Fruit fly (Drosophila melanogaster): ENCODE data around the gene Smn.

Gene Smn

DNA sequence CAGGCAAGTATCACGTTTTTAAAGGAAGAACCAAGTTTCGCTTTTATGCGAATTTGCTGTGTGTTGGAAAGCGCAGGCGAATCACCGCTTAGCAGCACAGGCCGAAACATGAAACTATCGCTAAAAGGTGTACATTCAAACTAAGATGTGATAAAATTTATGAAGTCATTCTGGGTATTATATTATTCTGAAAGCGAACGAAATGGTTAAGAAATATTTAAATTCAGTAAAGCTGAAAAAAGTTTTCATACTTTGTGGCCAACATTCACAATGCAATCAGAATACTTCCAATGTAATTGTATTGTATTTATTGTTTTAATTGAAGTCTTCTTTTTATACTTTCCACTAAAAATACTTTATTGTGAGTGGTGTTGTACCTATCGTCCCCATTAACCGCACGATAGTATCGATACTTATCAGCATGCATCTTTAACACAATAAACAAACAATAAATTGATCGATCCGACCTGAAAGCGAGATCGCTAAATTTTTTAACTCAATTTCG is at the start of gene Smn:
Smn (minus strand) TSS at position 347 of the 505 bp plus-strand sequence.
- no peak for TF ChIP-seq CG9139 (GFP tag; optimal IDR thresholded peaks at IDR 0.05)
- no peak for TF ChIP-seq Gug (GFP tag; IDR thresholded peaks at IDR 0.05)
- TF ChIP-seq CG8319 (GFP tag; optimal IDR thresholded peaks at IDR 0.05), result peak; percentile 38
- TF ChIP-seq Met (GFP tag; optimal IDR thresholded peaks at IDR 0.05), result peak; percentile 69
- peak; percentile 72 for TF ChIP-seq pdm3 (GFP tag; optimal IDR thresholded peaks at IDR 0.05)
- TF ChIP-seq dsx (GFP tag; optimal IDR thresholded peaks at IDR 0.05; ENCODE audit: poor library complexity, severe bottlenecking), result no peak
- TF ChIP-seq Sox15 (GFP tag; optimal IDR thresholded peaks at IDR 0.05), result peak; percentile 33
- peak in 1 of 2 experiments; percentile 53 for TF ChIP-seq salr (GFP tag; optimal IDR thresholded peaks at IDR 0.05)
- TF ChIP-seq Hr4 (GFP tag; optimal IDR thresholded peaks at IDR 0.05), result peak; percentile 60
- no peak for TF ChIP-seq dac (GFP tag; optimal IDR thresholded peaks at IDR 0.05)
- peak; percentile 79 for TF ChIP-seq esn (GFP tag; optimal IDR thresholded peaks at IDR 0.05)
- TF ChIP-seq Ets21C (GFP tag; optimal IDR thresholded peaks at IDR 0.05), result peak; percentile 68
- no peak for TF ChIP-seq CG11294 (GFP tag; IDR thresholded peaks at IDR 0.05)
- no peak for TF ChIP-seq net (GFP tag; optimal IDR thresholded peaks at IDR 0.05)
- no peak for TF ChIP-seq Hr38 (GFP tag; optimal IDR thresholded peaks at IDR 0.05)
- TF ChIP-seq CG11902 (GFP tag; optimal IDR thresholded peaks at IDR 0.05), result peak; percentile 41
- TF ChIP-seq CG6276 (GFP tag; optimal IDR thresholded peaks at IDR 0.05), result no peak
- peak; percentile 51 for TF ChIP-seq CG7368 (GFP tag; optimal IDR thresholded peaks at IDR 0.05)
- peak; percentile 73 for TF ChIP-seq CG31627 (GFP tag; optimal IDR thresholded peaks at IDR 0.05)
- no peak for TF ChIP-seq vri (GFP tag; optimal IDR thresholded peaks at IDR 0.05)
- no peak for TF ChIP-seq spab (GFP tag; optimal IDR thresholded peaks at IDR 0.05)
- TF ChIP-seq CG6792 (GFP tag; optimal IDR thresholded peaks at IDR 0.05), result peak; percentile 52
- TF ChIP-seq fd59A (GFP tag; optimal IDR thresholded peaks at IDR 0.05), result peak; percentile 32
- TF ChIP-seq CG15336 (GFP tag; IDR thresholded peaks at IDR 0.05), result no peak
- TF ChIP-seq topi (GFP tag; optimal IDR thresholded peaks at IDR 0.05), result peak; percentile 64
- TF ChIP-seq CG3919 (GFP tag; optimal IDR thresholded peaks at IDR 0.05), result peak; percentile 61
- no peak for TF ChIP-seq CG6163 (GFP tag; IDR thresholded peaks at IDR 0.05)
- peak; percentile 51 for TF ChIP-seq CG34406 (GFP tag; optimal IDR thresholded peaks at IDR 0.05)
- TF ChIP-seq CG11762 (GFP tag; optimal IDR thresholded peaks at IDR 0.05; ENCODE audit: insufficient read depth), result peak; percentile 34
- no peak for TF ChIP-seq ss (GFP tag; optimal IDR thresholded peaks at IDR 0.05)
- peak; percentile 81 for TF ChIP-seq fkh (GFP tag; optimal IDR thresholded peaks at IDR 0.05)
- peak; percentile 2 for TF ChIP-seq CG6808 (GFP tag; optimal IDR thresholded peaks at IDR 0.05)
- TF ChIP-seq Lpt (GFP tag; optimal IDR thresholded peaks at IDR 0.05), result peak; percentile 38
- no peak for TF ChIP-seq CG6854 (GFP tag; optimal IDR thresholded peaks at IDR 0.05)
- TF ChIP-seq Hr39 (GFP tag; optimal IDR thresholded peaks at IDR 0.05), result peak; percentile 69
- peak; percentile 69 for TF ChIP-seq Eip75B (GFP tag; optimal IDR thresholded peaks at IDR 0.05)
- no peak; the same call in 2 of the 3 replicates for TF ChIP-seq eg (GFP tag; IDR thresholded peaks at IDR 0.05)
- TF ChIP-seq Blimp-1 (GFP tag; optimal IDR thresholded peaks at IDR 0.05), result peak; percentile 36
- TF ChIP-seq CG10631 (GFP tag; optimal IDR thresholded peaks at IDR 0.05), result peak; percentile 62
- TF ChIP-seq svp (GFP tag), result no peak
- peak; percentile 87 for TF ChIP-seq Eip78C (GFP tag)
- TF ChIP-seq CG8632 (GFP tag; optimal IDR thresholded peaks at IDR 0.05), result peak; percentile 55
- TF ChIP-seq CG4318 (GFP tag; optimal IDR thresholded peaks at IDR 0.05), result no peak
- TF ChIP-seq Sox102F (GFP tag; optimal IDR thresholded peaks at IDR 0.05), result no peak
- TF ChIP-seq CG1621 (tag; optimal IDR thresholded peaks at IDR 0.05), result no peak
- peak; percentile 57 for TF ChIP-seq achi (GFP tag; optimal IDR thresholded peaks at IDR 0.05)
- TF ChIP-seq Eip93F (GFP tag; optimal IDR thresholded peaks at IDR 0.05), result no peak
- TF ChIP-seq acj6 (GFP tag; optimal IDR thresholded peaks at IDR 0.05), result peak; percentile 63
- peak; percentile 71 for TF ChIP-seq cyc (GFP tag; optimal IDR thresholded peaks at IDR 0.05)
- no peak; the same call in 1 of the 3 replicates for TF ChIP-seq CG8119 (GFP tag; IDR thresholded peaks at IDR 0.05)
- TF ChIP-seq CG3032 (tag; optimal IDR thresholded peaks at IDR 0.05), result peak; percentile 50
- TF ChIP-seq CG32006 (GFP tag; optimal IDR thresholded peaks at IDR 0.05), result no peak

All from whole organism, prepupa.